Worm (Caenorhabditis elegans) whole organism, young adult: Measurements from ENCODE around the gene phb-2.

ENCODE experiments used
- B0019.2 ChIP-seq: fragments of 200-800 bp; sonication (Bioruptor generic); conservative IDR thresholded peaks from 2 replicates; pipeline ENCODE4 v1.3.6; 2022; ENCODE audit warnings: missing genetic modification reagents, missing genetic modification characterization, missing compliant biosample characterization
- B0035.1 ChIP-seq: sonication (generic microtip); optimal IDR thresholded peaks from 2 replicates; lab custom pipeline; 2016; ENCODE audit warnings: missing genetic modification characterization, mild to moderate bottlenecking, missing compliant biosample characterization, missing genotype, missing genetic modification reagents
- B0261.1 ChIP-seq: sonication (generic microtip); optimal IDR thresholded peaks from 2 replicates; lab custom pipeline; 2016; ENCODE audit warnings: mild to moderate bottlenecking, missing genetic modification characterization, moderate library complexity, missing compliant biosample characterization
- B0336.3 ChIP-seq: fragments of 200-800 bp; sonication (Bioruptor generic); IDR thresholded peaks from 2 replicates; pipeline ENCODE4 v1.3.6; 2022; ENCODE audit warnings: missing genetic modification characterization, missing compliant biosample characterization
- C06A6.2 ChIP-seq: fragments of 200-800 bp; sonication (Bioruptor generic); conservative IDR thresholded peaks from 2 replicates; pipeline ENCODE4 v1.3.6; 2022; ENCODE audit warnings: missing genetic modification characterization, missing compliant biosample characterization
- F33H1.4 ChIP-seq: fragments of 200-800 bp; sonication (Bioruptor generic); IDR thresholded peaks from 2 replicates; pipeline ENCODE4 v1.3.6; 2022; ENCODE audit warnings: missing genetic modification reagents, missing genetic modification characterization, missing compliant biosample characterization
- T07F8.4 ChIP-seq: sonication (generic microtip); optimal IDR thresholded peaks from 2 replicates; lab custom pipeline; 2016; ENCODE audit warnings: mild to moderate bottlenecking, missing genetic modification characterization, moderate library complexity, missing compliant biosample characterization
- Y53F4B.3 ChIP-seq: fragments of 200-800 bp; sonication (Bioruptor generic); IDR thresholded peaks from 2 replicates; pipeline ENCODE4 v1.3.6; 2022; ENCODE audit warnings: missing genetic modification reagents, missing genetic modification characterization, missing compliant biosample characterization
- Y56A3A.18 ChIP-seq: fragments of 200-800 bp; sonication (Bioruptor generic); IDR thresholded peaks from 2 replicates; pipeline ENCODE4 v1.3.6; 2022; ENCODE audit warnings: missing genetic modification reagents, missing genetic modification characterization, missing compliant biosample characterization
- Y79H2A.3 ChIP-seq: fragments of 200-800 bp; sonication (Bioruptor generic); conservative IDR thresholded peaks from 2 replicates; pipeline ENCODE4 v1.3.6; 2022; ENCODE audit warnings: missing genetic modification reagents, missing genetic modification characterization, missing compliant biosample characterization
- Y95B8A.8 ChIP-seq: fragments of 200-800 bp; sonication (Bioruptor generic); IDR thresholded peaks from 2 replicates; pipeline ENCODE4 v1.3.6; 2022; ENCODE audit warnings: missing genetic modification reagents, missing genetic modification characterization, missing compliant biosample characterization
- akir-1 ChIP-seq: fragments of 200-800 bp; sonication (Bioruptor generic); optimal IDR thresholded peaks from 2 replicates; lab custom pipeline; 2018; ENCODE audit warnings: mild to moderate bottlenecking, missing genetic modification characterization, moderate library complexity, missing compliant biosample characterization
- atf-7 ChIP-seq: sonication (generic microtip); optimal IDR thresholded peaks from 2 replicates; lab custom pipeline; 2017; ENCODE audit warnings: mild to moderate bottlenecking, missing genetic modification characterization, missing compliant biosample characterization
- athp-1 ChIP-seq: sonication (generic microtip); optimal IDR thresholded peaks from 2 replicates; lab custom pipeline; 2017; ENCODE audit warnings: mild to moderate bottlenecking, missing genetic modification characterization, missing compliant biosample characterization
- attf-3 ChIP-seq: fragments of 200-800 bp; sonication (Bioruptor generic); conservative IDR thresholded peaks from 2 replicates; pipeline ENCODE4 v1.3.6; 2022; ENCODE audit warnings: missing genetic modification reagents, missing genetic modification characterization, missing compliant biosample characterization
- attf-6 ChIP-seq: fragments of 200-800 bp; sonication (Bioruptor generic); IDR thresholded peaks from 2 replicates; pipeline ENCODE4 v1.3.6; 2022; ENCODE audit warnings: missing genetic modification reagents, missing genetic modification characterization, missing compliant biosample characterization
- bed-2 ChIP-seq: fragments of 200-800 bp; sonication (Bioruptor generic); IDR thresholded peaks from 2 replicates; pipeline ENCODE4 v1.3.6; 2022; ENCODE audit warnings: missing genetic modification reagents, missing genetic modification characterization, missing compliant biosample characterization
- ceh-58 ChIP-seq: fragments of 200-800 bp; sonication (Bioruptor generic); IDR thresholded peaks from 2 replicates; pipeline ENCODE4 v1.3.6; 2022; ENCODE audit warnings: missing genetic modification characterization, missing compliant biosample characterization
- ceh-91 ChIP-seq: fragments of 200-800 bp; sonication (Bioruptor generic); IDR thresholded peaks from 2 replicates; pipeline ENCODE4 v1.3.6; 2022; ENCODE audit warnings: missing genetic modification reagents, missing genetic modification characterization, missing compliant biosample characterization
- die-1 ChIP-seq: sonication (generic microtip); optimal IDR thresholded peaks from 2 replicates; lab custom pipeline; 2016; ENCODE audit warnings: missing genotype, mild to moderate bottlenecking, missing genetic modification characterization, missing compliant biosample characterization
- dox-1 ChIP-seq: fragments of 200-800 bp; sonication (Bioruptor generic); IDR thresholded peaks from 2 replicates; pipeline ENCODE4 v1.3.6; 2022; ENCODE audit warnings: missing genetic modification reagents, missing genetic modification characterization, missing compliant biosample characterization
- dpl-1 ChIP-seq: fragments of 150-350 bp; optimal IDR thresholded peaks from 2 replicates; lab custom pipeline; 2014; ENCODE audit warnings: missing biosample characterization, missing genetic modification reagents, missing genetic modification characterization
- ekl-4 ChIP-seq: fragments of 200-800 bp; sonication (Bioruptor generic); IDR thresholded peaks from 2 replicates; pipeline ENCODE4 v1.3.6; 2022; ENCODE audit warnings: missing genetic modification reagents, missing genetic modification characterization, missing compliant biosample characterization
- gei-17 ChIP-seq: fragments of 200-800 bp; sonication (Bioruptor generic); optimal IDR thresholded peaks from 2 replicates; lab custom pipeline; 2018; ENCODE audit warnings: mild to moderate bottlenecking, missing genetic modification characterization, missing compliant biosample characterization
- him-1 ChIP-seq: sonication (generic microtip); optimal IDR thresholded peaks from 2 replicates; lab custom pipeline; 2016; ENCODE audit warnings: missing genotype, missing genetic modification reagents, missing genetic modification characterization, missing compliant biosample characterization
- hlh-12 ChIP-seq: sonication (generic microtip); optimal IDR thresholded peaks from 2 replicates; lab custom pipeline; 2016; ENCODE audit warnings: missing genetic modification characterization, missing compliant biosample characterization
- hmg-1.2 ChIP-seq: fragments of 200-800 bp; sonication (Bioruptor generic); IDR thresholded peaks from 2 replicates; pipeline ENCODE4 v1.3.6; 2022; ENCODE audit warnings: missing genetic modification reagents, missing genetic modification characterization, missing compliant biosample characterization
- hmg-20 ChIP-seq: fragments of 200-800 bp; sonication (Bioruptor generic); IDR thresholded peaks from 2 replicates; pipeline ENCODE4 v1.3.6; 2022; ENCODE audit warnings: missing genetic modification reagents, missing genetic modification characterization, missing compliant biosample characterization
- let-526 ChIP-seq: fragments of 200-800 bp; sonication (Bioruptor generic); IDR thresholded peaks from 2 replicates; pipeline ENCODE4 v1.3.6; 2022; ENCODE audit warnings: missing genetic modification reagents, missing genetic modification characterization, missing compliant biosample characterization
- lin-26 ChIP-seq: fragments of 200-800 bp; sonication (Bioruptor generic); IDR thresholded peaks from 2 replicates; pipeline ENCODE4 v1.3.6; 2022; ENCODE audit warnings: missing genetic modification reagents, missing genetic modification characterization, missing compliant biosample characterization
- lsy-27 ChIP-seq: sonication (generic microtip); optimal IDR thresholded peaks from 2 replicates; lab custom pipeline; 2017; ENCODE audit warnings: missing genetic modification characterization, mild to moderate bottlenecking, missing compliant biosample characterization, antibody characterized with exemption, missing genotype, borderline replicate concordance; ENCODE audit not compliant: insufficient read depth
- mcd-1 ChIP-seq: fragments of 200-800 bp; sonication (Bioruptor generic); IDR thresholded peaks from 2 replicates; pipeline ENCODE4 v1.3.6; 2022; ENCODE audit warnings: missing genetic modification reagents, missing genetic modification characterization, missing compliant biosample characterization
- mes-4 ChIP-seq: sonication (generic microtip); optimal IDR thresholded peaks from 2 replicates; lab custom pipeline; 2016; ENCODE audit warnings: missing genotype, missing genetic modification characterization, missing compliant biosample characterization
- nfyb-1 ChIP-seq: fragments of 200-800 bp; sonication (Bioruptor generic); IDR thresholded peaks from 2 replicates; pipeline ENCODE4 v1.3.6; 2022; ENCODE audit warnings: missing genetic modification reagents, missing genetic modification characterization, missing compliant biosample characterization
- nhr-120 ChIP-seq: fragments of 200-800 bp; sonication (Bioruptor generic); IDR thresholded peaks from 2 replicates; pipeline ENCODE4 v1.3.6; 2022; ENCODE audit warnings: missing genetic modification characterization, missing compliant biosample characterization
- nhr-179 ChIP-seq: sonication (generic microtip); optimal IDR thresholded peaks from 2 replicates; lab custom pipeline; 2016; ENCODE audit warnings: mild to moderate bottlenecking, missing genetic modification characterization, missing compliant biosample characterization
- nhr-27 ChIP-seq: fragments of 200-800 bp; sonication (Bioruptor generic); optimal IDR thresholded peaks from 2 replicates; lab custom pipeline; 2018; ENCODE audit warnings: mild to moderate bottlenecking, missing genetic modification characterization, moderate library complexity, missing compliant biosample characterization
- nhr-80 ChIP-seq: sonication (generic microtip); optimal IDR thresholded peaks from 2 replicates; lab custom pipeline; 2016; ENCODE audit warnings: missing genetic modification characterization, missing compliant biosample characterization
- pha-4 ChIP-seq: fragments of 150-350 bp; sonication (generic microtip); optimal IDR thresholded peaks from 2 replicates; lab custom pipeline; 2014; ENCODE audit warnings: missing biosample characterization, missing genetic modification reagents, missing genetic modification characterization
- snpc-1.1 ChIP-seq: sonication (generic microtip); optimal IDR thresholded peaks from 2 replicates; lab custom pipeline; 2017; ENCODE audit warnings: missing genetic modification characterization, mild to moderate bottlenecking, missing compliant biosample characterization, antibody characterized with exemption, moderate library complexity, missing genotype, missing genetic modification reagents; ENCODE audit not compliant: insufficient read depth
- tlf-1 ChIP-seq: fragments of 200-800 bp; sonication (Bioruptor generic); optimal IDR thresholded peaks from 2 replicates; lab custom pipeline; 2018; ENCODE audit warnings: mild to moderate bottlenecking, missing genetic modification characterization, missing compliant biosample characterization
- zfh-2 ChIP-seq: fragments of 200-800 bp; sonication (Bioruptor generic); conservative IDR thresholded peaks from 2 replicates; pipeline ENCODE4 v1.3.6; 2022; ENCODE audit warnings: missing genetic modification reagents, missing genetic modification characterization, missing compliant biosample characterization
- zim-3 ChIP-seq: sonication (generic microtip); optimal IDR thresholded peaks from 2 replicates; lab custom pipeline; 2017; ENCODE audit warnings: mild to moderate bottlenecking, missing genetic modification characterization, moderate library complexity, missing compliant biosample characterization
- ztf-18 ChIP-seq: sonication (generic microtip); optimal IDR thresholded peaks from 2 replicates; lab custom pipeline; 2016; ENCODE audit warnings: missing genotype, mild to moderate bottlenecking, missing genetic modification characterization, missing compliant biosample characterization
- ztf-25 ChIP-seq: fragments of 200-800 bp; sonication (Bioruptor generic); IDR thresholded peaks from 2 replicates; pipeline ENCODE4 v1.3.6; 2022; ENCODE audit warnings: missing genetic modification reagents, missing genetic modification characterization, missing compliant biosample characterization
- ztf-26 ChIP-seq: sonication (generic microtip); optimal IDR thresholded peaks from 2 replicates; lab custom pipeline; 2017; ENCODE audit warnings: missing genetic modification characterization, missing compliant biosample characterization

Gene phb-2

ce11 chrII:6221470-6221869, 29.7 kb upstream of the phb-2 start:
- TF ChIP-seq B0336.3 (GFP tag; lab: Robert Waterston, UW) (no peak), ztf-26 (tag; lab: Kevin White, UChicago) (no peak), dpl-1 (GFP tag; lab: Kevin White, UChicago) (no peak), B0035.1 (tag; lab: Kevin White, UChicago) (no peak), lin-26 (GFP tag; lab: Robert Waterston, UW) (no peak), ztf-25 (GFP tag; lab: Robert Waterston, UW) (no peak), C06A6.2 (GFP tag; lab: Robert Waterston, UW) (no peak), tlf-1 (GFP tag; lab: Kevin White, UChicago) (no peak), atf-7 (tag; lab: Kevin White, UChicago) (no peak), mes-4 (no peak), attf-3 (GFP tag; lab: Robert Waterston, UW) (no peak), Y79H2A.3 (GFP tag; lab: Robert Waterston, UW) (no peak), Y56A3A.18 (GFP tag; lab: Robert Waterston, UW) (no peak), attf-6 (no peak), mcd-1 (GFP tag; lab: Robert Waterston, UW) (no peak), T07F8.4 (tag; lab: Kevin White, UChicago) (no peak)

ce11 chrII:6222558-6222957, 28.7 kb upstream of the phb-2 start, which contains the start of gene C30B5.6:
TSS of gene C30B5.6 (minus strand) at chrII:6222658.
- no peak for TF ChIP-seq dox-1 (GFP tag; lab: Robert Waterston, UW)
- no peak for TF ChIP-seq dpl-1 (GFP tag; lab: Kevin White, UChicago)
- TF ChIP-seq zim-3 = no peak
- no peak for TF ChIP-seq ceh-91 (GFP tag; lab: Robert Waterston, UW)
- no peak for TF ChIP-seq akir-1
- no peak for TF ChIP-seq hmg-1.2 (GFP tag; lab: Robert Waterston, UW)
- no peak for TF ChIP-seq nhr-80 (tag; lab: Kevin White, UChicago)
- TF ChIP-seq Y95B8A.8 (GFP tag; lab: Robert Waterston, UW) = no peak
- TF ChIP-seq hmg-20 (GFP tag; lab: Robert Waterston, UW) = no peak
- no peak for TF ChIP-seq him-1
- no peak for TF ChIP-seq bed-2
- no peak for TF ChIP-seq athp-1 (tag; lab: Kevin White, UChicago)
- no peak for TF ChIP-seq C06A6.2 (GFP tag; lab: Robert Waterston, UW)
- TF ChIP-seq Y79H2A.3 (GFP tag; lab: Robert Waterston, UW) = no peak
- no peak for TF ChIP-seq lsy-27 (tag; lab: Kevin White, UChicago)
- TF ChIP-seq, all 124 proteins: peak for 0

DNA sequence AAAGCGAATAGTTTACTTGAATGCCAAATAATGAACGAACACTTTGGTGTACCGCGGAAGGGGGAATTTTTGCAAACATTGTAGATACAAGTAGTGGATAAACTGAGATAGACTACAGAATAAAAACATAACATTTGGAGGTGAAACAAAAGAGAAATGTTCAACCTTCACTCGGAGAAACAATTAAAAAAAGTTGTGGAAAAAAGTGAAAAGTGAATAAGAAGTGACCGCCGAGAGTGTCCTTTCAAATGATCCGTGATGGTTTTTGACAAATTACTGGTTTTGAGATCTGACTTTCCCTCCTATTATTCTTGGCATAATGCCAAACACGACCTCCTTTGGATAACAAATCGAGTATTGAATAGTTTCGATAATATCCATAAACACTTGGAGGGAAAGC, 27.5 kb upstream of the phb-2 start:
- TF ChIP-seq gei-17 = no peak
- TF ChIP-seq nhr-27 (tag; lab: Kevin White, UChicago) = no peak
- no peak for TF ChIP-seq bed-2
- TF ChIP-seq B0261.1 (tag; lab: Kevin White, UChicago) = no peak
- no peak for TF ChIP-seq B0019.2 (GFP tag; lab: Robert Waterston, UW)

DNA sequence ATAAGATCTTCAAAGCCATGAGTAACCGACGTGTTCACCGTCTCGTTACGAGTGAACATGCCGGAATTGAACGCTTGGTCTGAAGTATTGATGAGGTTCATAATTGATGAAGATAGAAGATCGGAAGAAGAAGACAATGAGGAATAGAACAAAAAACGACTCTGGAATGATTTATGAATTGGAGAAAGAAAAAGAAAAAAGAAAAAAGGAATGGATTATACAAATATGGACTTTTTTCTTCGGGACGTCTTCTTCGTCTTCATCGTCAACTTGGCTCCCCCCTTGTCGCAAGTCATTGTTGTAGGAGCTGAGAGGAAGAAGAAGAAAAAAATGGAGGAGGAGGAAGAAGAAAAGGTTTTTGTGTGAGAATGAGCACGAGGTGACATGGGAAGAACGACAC, 24.2 kb upstream of the phb-2 start, which contains the start of gene srsy-2:
Gene srsy-2, minus strand, starts transcription at position 101 of the 400 bp plus-strand sequence.
- TF ChIP-seq nfyb-1 (GFP tag; lab: Robert Waterston, UW) (no peak), B0035.1 (tag; lab: Kevin White, UChicago) (no peak), nhr-179 (tag; lab: Kevin White, UChicago) (no peak), Y53F4B.3 (GFP tag; lab: Robert Waterston, UW) (no peak), ztf-18 (no peak), athp-1 (tag; lab: Kevin White, UChicago) (no peak), let-526 (GFP tag; lab: Robert Waterston, UW) (no peak), hlh-12 (no peak), zfh-2 (GFP tag; lab: Robert Waterston, UW) (no peak), ekl-4 (GFP tag; lab: Robert Waterston, UW) (no peak), F33H1.4 (GFP tag; lab: Robert Waterston, UW) (no peak), attf-3 (GFP tag; lab: Robert Waterston, UW) (no peak), nhr-120 (GFP tag; lab: Robert Waterston, UW) (no peak), die-1 (tag; lab: Kevin White, UChicago) (no peak), mcd-1 (GFP tag; lab: Robert Waterston, UW) (no peak), snpc-1.1 (tag; lab: Kevin White, UChicago) (no peak), ceh-58 (GFP tag; lab: Robert Waterston, UW) (no peak), pha-4 (tag; lab: Kevin White, UChicago) (no peak)
